Worm (Caenorhabditis elegans) whole organism, young adult: ENCODE data around the gene K08F8.15.

Source experiments
- B0019.2 ChIP-seq: fragments of 200-800 bp; sonication (Bioruptor generic); conservative IDR thresholded peaks from 2 replicates; pipeline ENCODE4 v1.3.6; 2022; ENCODE audit warnings: missing genetic modification reagents, missing genetic modification characterization, missing compliant biosample characterization
- C06A6.2 ChIP-seq: fragments of 200-800 bp; sonication (Bioruptor generic); conservative IDR thresholded peaks from 2 replicates; pipeline ENCODE4 v1.3.6; 2022; ENCODE audit warnings: missing genetic modification characterization, missing compliant biosample characterization
- F37B4.10 ChIP-seq: fragments of 200-800 bp; sonication (Bioruptor generic); IDR thresholded peaks from 2 replicates; pipeline ENCODE4 v1.3.6; 2022; ENCODE audit warnings: missing genetic modification characterization, missing compliant biosample characterization
- F49E8.2 ChIP-seq: sonication (generic microtip); optimal IDR thresholded peaks from 3 replicates; lab custom pipeline; 2017; ENCODE audit warnings: missing genetic modification characterization, mild to moderate bottlenecking, missing compliant biosample characterization, antibody characterized with exemption, moderate library complexity; ENCODE audit not compliant: insufficient read depth
- F55B11.4 ChIP-seq: sonication (generic microtip); optimal IDR thresholded peaks from 2 replicates; lab custom pipeline; 2016; ENCODE audit warnings: missing compliant biosample characterization, missing genetic modification characterization, borderline replicate concordance; ENCODE audit not compliant: insufficient read depth
- T07F8.4 ChIP-seq: sonication (generic microtip); optimal IDR thresholded peaks from 2 replicates; lab custom pipeline; 2016; ENCODE audit warnings: mild to moderate bottlenecking, missing genetic modification characterization, moderate library complexity, missing compliant biosample characterization
- Y79H2A.3 ChIP-seq: fragments of 200-800 bp; sonication (Bioruptor generic); conservative IDR thresholded peaks from 2 replicates; pipeline ENCODE4 v1.3.6; 2022; ENCODE audit warnings: missing genetic modification reagents, missing genetic modification characterization, missing compliant biosample characterization
- ama-1 ChIP-seq, 3 experiments: fragments of 150-350 bp in 1 of 3; sonication (generic microtip) in 2 of 3; optimal IDR thresholded peaks; 2 replicates each; lab custom pipeline; 2014 to 2018; ENCODE audit warnings: missing biosample characterization in 2 of 3, missing genetic modification characterization in 2 of 3, missing genetic modification reagents in 2 of 3
- bed-1 ChIP-seq: fragments of 200-800 bp; sonication (Bioruptor generic); IDR thresholded peaks from 2 replicates; pipeline ENCODE4 v1.3.6; 2022; ENCODE audit warnings: missing genetic modification reagents, missing genetic modification characterization, missing compliant biosample characterization
- cebp-1 ChIP-seq, 2 experiments: fragments of 200-800 bp in 1 of 2; sonication (Bioruptor generic) in 1 of 2; sonication (generic microtip) in 1 of 2; IDR thresholded peaks in 1 of 2; optimal IDR thresholded peaks in 1 of 2; 2 replicates each; pipeline versions ENCODE4 v1.3.6 to Lab custom; 2017 to 2022; ENCODE audit warnings: missing compliant biosample characterization in 2 of 2, missing genetic modification characterization in 2 of 2, mild to moderate bottlenecking in 1 of 2, missing genetic modification reagents in 1 of 2, moderate library complexity in 1 of 2
- cebp-2 ChIP-seq: fragments of 200-800 bp; sonication (Bioruptor generic); IDR thresholded peaks from 2 replicates; pipeline ENCODE4 v1.3.6; 2022; ENCODE audit warnings: missing genetic modification characterization, missing compliant biosample characterization
- ceh-100 ChIP-seq: fragments of 200-800 bp; sonication (Bioruptor generic); IDR thresholded peaks from 2 replicates; pipeline ENCODE4 v1.3.6; 2022; ENCODE audit warnings: missing genetic modification reagents, missing genetic modification characterization, missing compliant biosample characterization
- ceh-40 ChIP-seq: fragments of 200-800 bp; sonication (Bioruptor generic); IDR thresholded peaks from 2 replicates; pipeline ENCODE4 v1.3.6; 2022; ENCODE audit warnings: missing genetic modification characterization, missing compliant biosample characterization
- ceh-79 ChIP-seq: sonication (generic microtip); optimal IDR thresholded peaks from 2 replicates; lab custom pipeline; 2017; ENCODE audit warnings: mild to moderate bottlenecking, missing genetic modification characterization, missing compliant biosample characterization
- dox-1 ChIP-seq: fragments of 200-800 bp; sonication (Bioruptor generic); IDR thresholded peaks from 2 replicates; pipeline ENCODE4 v1.3.6; 2022; ENCODE audit warnings: missing genetic modification reagents, missing genetic modification characterization, missing compliant biosample characterization
- egrh-3 ChIP-seq: fragments of 200-800 bp; sonication (Bioruptor generic); IDR thresholded peaks from 2 replicates; pipeline ENCODE4 v1.3.6; 2022; ENCODE audit warnings: missing genetic modification reagents, missing genetic modification characterization, missing compliant biosample characterization
- fkh-3 ChIP-seq: sonication (generic microtip); optimal IDR thresholded peaks from 2 replicates; lab custom pipeline; 2016; ENCODE audit warnings: mild to moderate bottlenecking, missing genetic modification characterization, missing compliant biosample characterization
- gei-17 ChIP-seq: fragments of 200-800 bp; sonication (Bioruptor generic); optimal IDR thresholded peaks from 2 replicates; lab custom pipeline; 2018; ENCODE audit warnings: mild to moderate bottlenecking, missing genetic modification characterization, missing compliant biosample characterization
- him-1 ChIP-seq: sonication (generic microtip); optimal IDR thresholded peaks from 2 replicates; lab custom pipeline; 2016; ENCODE audit warnings: missing genotype, missing genetic modification reagents, missing genetic modification characterization, missing compliant biosample characterization
- hlh-12 ChIP-seq: sonication (generic microtip); optimal IDR thresholded peaks from 2 replicates; lab custom pipeline; 2016; ENCODE audit warnings: missing genetic modification characterization, missing compliant biosample characterization
- hmg-1.2 ChIP-seq: fragments of 200-800 bp; sonication (Bioruptor generic); IDR thresholded peaks from 2 replicates; pipeline ENCODE4 v1.3.6; 2022; ENCODE audit warnings: missing genetic modification reagents, missing genetic modification characterization, missing compliant biosample characterization
- lag-1 ChIP-seq: fragments of 200-800 bp; sonication (Bioruptor generic); IDR thresholded peaks from 2 replicates; pipeline ENCODE4 v1.3.6; 2022; ENCODE audit warnings: missing genetic modification reagents, missing genetic modification characterization, missing compliant biosample characterization
- let-526 ChIP-seq: fragments of 200-800 bp; sonication (Bioruptor generic); IDR thresholded peaks from 2 replicates; pipeline ENCODE4 v1.3.6; 2022; ENCODE audit warnings: missing genetic modification reagents, missing genetic modification characterization, missing compliant biosample characterization
- nfyb-1 ChIP-seq: fragments of 200-800 bp; sonication (Bioruptor generic); IDR thresholded peaks from 2 replicates; pipeline ENCODE4 v1.3.6; 2022; ENCODE audit warnings: missing genetic modification reagents, missing genetic modification characterization, missing compliant biosample characterization
- nhr-90 ChIP-seq: sonication (generic microtip); optimal IDR thresholded peaks from 2 replicates; lab custom pipeline; 2016; ENCODE audit warnings: missing genotype, mild to moderate bottlenecking, missing genetic modification characterization, missing compliant biosample characterization
- pbrm-1 ChIP-seq: fragments of 200-800 bp; sonication (Bioruptor generic); IDR thresholded peaks from 2 replicates; pipeline ENCODE4 v1.3.6; 2022; ENCODE audit warnings: missing genetic modification reagents, missing genetic modification characterization, missing compliant biosample characterization
- rcor-1 ChIP-seq: fragments of 200-800 bp; sonication (Bioruptor generic); IDR thresholded peaks from 2 replicates; pipeline ENCODE4 v1.3.6; 2022; ENCODE audit warnings: missing genetic modification reagents, missing genetic modification characterization, missing compliant biosample characterization
- repo-1 ChIP-seq: sonication (generic microtip); optimal IDR thresholded peaks from 2 replicates; lab custom pipeline; 2017; ENCODE audit warnings: mild to moderate bottlenecking, missing genetic modification characterization, missing compliant biosample characterization
- sdz-38 ChIP-seq: sonication (generic microtip); optimal IDR thresholded peaks from 2 replicates; lab custom pipeline; 2016; ENCODE audit warnings: missing genotype, missing genetic modification characterization, missing compliant biosample characterization
- snpc-1.1 ChIP-seq: sonication (generic microtip); optimal IDR thresholded peaks from 2 replicates; lab custom pipeline; 2017; ENCODE audit warnings: missing genetic modification characterization, mild to moderate bottlenecking, missing compliant biosample characterization, antibody characterized with exemption, moderate library complexity, missing genotype, missing genetic modification reagents; ENCODE audit not compliant: insufficient read depth
- snpc-3.4 ChIP-seq: sonication (generic microtip); optimal IDR thresholded peaks from 2 replicates; lab custom pipeline; 2017; ENCODE audit warnings: missing genetic modification characterization, mild to moderate bottlenecking, missing compliant biosample characterization, antibody characterized with exemption, moderate library complexity, missing genotype, missing genetic modification reagents
- tbx-9 ChIP-seq: sonication (generic microtip); optimal IDR thresholded peaks from 2 replicates; lab custom pipeline; 2016; ENCODE audit warnings: borderline replicate concordance, missing genetic modification characterization, inconsistent platforms, missing compliant biosample characterization
- zfh-2 ChIP-seq: fragments of 200-800 bp; sonication (Bioruptor generic); conservative IDR thresholded peaks from 2 replicates; pipeline ENCODE4 v1.3.6; 2022; ENCODE audit warnings: missing genetic modification reagents, missing genetic modification characterization, missing compliant biosample characterization
- ztf-22 ChIP-seq: fragments of 200-800 bp; sonication (Bioruptor generic); optimal IDR thresholded peaks from 2 replicates; lab custom pipeline; 2018; ENCODE audit warnings: mild to moderate bottlenecking, missing genetic modification characterization, moderate library complexity, missing compliant biosample characterization

Gene K08F8.15

ce11 chrII:8766475-8766874, at the start of gene K08F8.15, which contains the start of gene nsph-1.1:
K08F8.15 (plus strand) TSS chrII:8766809.
nsph-1.1 (plus strand) TSS chrII:8766775.
- TF ChIP-seq hmg-1.2 (GFP tag; lab: Robert Waterston, UW) (no peak), F49E8.2 (tag; lab: Kevin White, UChicago) (no peak), T07F8.4 (tag; lab: Kevin White, UChicago) (no peak), snpc-1.1 (no peak), C06A6.2 (GFP tag; lab: Robert Waterston, UW) (no peak), tbx-9 (no peak), egrh-3 (no peak), cebp-1 (GFP tag; IDR thresholded peaks at IDR 0.05; lab: Robert Waterston, UW) (no peak), cebp-1 (tag; optimal IDR thresholded peaks at IDR 0.05; lab: Kevin White, UChicago) (no peak), ama-1 (optimal IDR thresholded peaks at IDR 0.05; lab: Kevin White, UChicago) (no peak), ama-1 (GFP tag; optimal IDR thresholded peaks at IDR 0.05; lab: Kevin White, UChicago) (no peak), F55B11.4 (tag; lab: Kevin White, UChicago) (no peak), F37B4.10 (GFP tag; lab: Robert Waterston, UW) (no peak), repo-1 (no peak), ceh-100 (GFP tag; lab: Robert Waterston, UW) (no peak), sdz-38 (tag; lab: Kevin White, UChicago) (no peak), rcor-1 (GFP tag; lab: Robert Waterston, UW) (no peak), bed-1 (GFP tag; lab: Robert Waterston, UW) (no peak)

- TF ChIP-seq B0019.2 (no peak), hlh-12 (tag; lab: Kevin White, UChicago) (no peak), pbrm-1 (no peak), ztf-22 (no peak), ceh-79 (tag; lab: Kevin White, UChicago) (no peak)
Measured at ce11 chrII:8717579-8717978, 49.0 kb upstream of the K08F8.15 start.

ce11 chrII:8721955-8722524, 44.6 kb upstream of the K08F8.15 start, which contains the start of gene trcs-2:
trcs-2 (plus strand) TSS chrII:8722474.
- no peak for TF ChIP-seq ceh-100 (GFP tag; lab: Robert Waterston, UW)
- TF ChIP-seq nfyb-1 = peak; percentile 41; the same call in 1 of the 2 replicates
- 0 out of 2 replicates have a peak, but pooled peaks have one; percentile 32 for TF ChIP-seq dox-1 (GFP tag; lab: Robert Waterston, UW)
- no peak for TF ChIP-seq cebp-2 (GFP tag; lab: Robert Waterston, UW)
- no peak for TF ChIP-seq fkh-3 (tag; lab: Kevin White, UChicago)
- TF ChIP-seq him-1 (tag; lab: Kevin White, UChicago) = no peak
- no peak for TF ChIP-seq Y79H2A.3 (GFP tag; lab: Robert Waterston, UW)
- no peak for TF ChIP-seq ceh-40 (GFP tag; lab: Robert Waterston, UW)
- TF ChIP-seq nhr-90 (tag; lab: Kevin White, UChicago) = no peak
- no peak for TF ChIP-seq let-526
- no peak for TF ChIP-seq gei-17
- TF ChIP-seq egrh-3 = no peak
- no peak for TF ChIP-seq lag-1 (GFP tag; lab: Robert Waterston, UW)
- no peak for TF ChIP-seq snpc-3.4 (tag; lab: Kevin White, UChicago)
- no peak for TF ChIP-seq zfh-2 (GFP tag; lab: Robert Waterston, UW)
- TF ChIP-seq, all 124 proteins: peak for 2
